Worm (Caenorhabditis elegans): Measurements from ENCODE around the gene tag-307.
A peak's percentile ranks its signal among the peaks of the same experiment; 100 is the strongest.

The tag-307 gene

ce11 chrIII:7873481-7873880 is 16.4 kb upstream of the tag-307 start, which contains the start of gene tyr-1:
Gene tyr-1 (plus strand): TSS chrIII:7873781.
- TF ChIP-seq tbx-37 (GFP tag; conservative IDR thresholded peaks at IDR 0.05) (no peak), ceh-13 (GFP tag; optimal IDR thresholded peaks at IDR 0.05) (no peak), ceh-36 (tag; optimal IDR thresholded peaks at IDR 0.05) (no peak), hnd-1 (tag; optimal IDR thresholded peaks at IDR 0.05) (no peak), aly-1 (tag; optimal IDR thresholded peaks at IDR 0.05) (no peak), sea-1 (GFP tag; conservative IDR thresholded peaks at IDR 0.05) (no peak), hmbx-1 (tag; optimal IDR thresholded peaks at IDR 0.05) (no peak), pes-1 (GFP tag; IDR thresholded peaks at IDR 0.05) (no peak), tra-4 (tag; optimal IDR thresholded peaks at IDR 0.05) (no peak)

DNA sequence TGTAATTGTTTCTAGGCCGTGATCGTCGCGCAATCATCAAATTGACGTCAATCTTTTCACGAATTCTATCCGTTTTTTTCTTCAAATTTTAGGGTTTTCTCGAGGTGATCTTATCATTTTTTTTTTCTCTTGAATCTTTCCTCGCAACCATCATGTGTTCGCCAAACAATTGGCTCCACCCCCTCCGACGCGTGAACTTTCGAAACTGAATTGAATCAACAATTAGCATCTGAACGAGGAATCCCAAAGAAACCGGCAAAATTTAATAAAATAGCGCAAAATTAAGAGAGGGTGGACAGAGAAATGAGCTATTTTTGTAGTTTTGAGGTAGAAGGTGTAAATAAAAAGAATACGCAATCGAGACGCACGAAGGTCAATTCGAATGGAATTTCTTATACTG is 15.7 kb upstream of the tag-307 start:
- TF ChIP-seq tra-4 (tag; optimal IDR thresholded peaks at IDR 0.05) (no peak), pes-1 (GFP tag; IDR thresholded peaks at IDR 0.05) (no peak)

DNA sequence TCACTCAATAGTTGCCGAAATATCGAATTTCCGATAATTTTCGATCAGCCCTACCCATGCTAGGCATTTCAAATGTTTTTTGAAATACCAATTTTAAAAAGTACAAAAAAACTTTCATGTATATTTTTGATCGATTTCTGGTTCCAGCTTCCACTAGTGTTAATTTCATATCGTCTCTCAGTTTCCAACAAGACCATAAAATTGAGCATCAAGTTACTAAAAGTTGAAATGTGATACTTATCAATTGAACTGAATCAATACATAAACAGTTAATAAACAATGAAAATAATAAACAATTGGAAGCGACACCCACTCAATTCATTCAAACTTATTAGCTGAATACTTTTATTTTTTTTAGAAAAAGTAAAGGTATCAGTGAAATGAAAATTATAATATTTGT is 9.1 kb upstream of the tag-307 start, which contains the start of gene cup-4:
Gene cup-4 (plus strand): TSS at position 301 of the 400 bp plus-strand sequence.
- TF ChIP-seq hnd-1 (tag; optimal IDR thresholded peaks at IDR 0.05), result no peak
- no peak for TF ChIP-seq hmbx-1 (tag; optimal IDR thresholded peaks at IDR 0.05)
- TF ChIP-seq B0310.2 (tag; optimal IDR thresholded peaks at IDR 0.05), result no peak

DNA sequence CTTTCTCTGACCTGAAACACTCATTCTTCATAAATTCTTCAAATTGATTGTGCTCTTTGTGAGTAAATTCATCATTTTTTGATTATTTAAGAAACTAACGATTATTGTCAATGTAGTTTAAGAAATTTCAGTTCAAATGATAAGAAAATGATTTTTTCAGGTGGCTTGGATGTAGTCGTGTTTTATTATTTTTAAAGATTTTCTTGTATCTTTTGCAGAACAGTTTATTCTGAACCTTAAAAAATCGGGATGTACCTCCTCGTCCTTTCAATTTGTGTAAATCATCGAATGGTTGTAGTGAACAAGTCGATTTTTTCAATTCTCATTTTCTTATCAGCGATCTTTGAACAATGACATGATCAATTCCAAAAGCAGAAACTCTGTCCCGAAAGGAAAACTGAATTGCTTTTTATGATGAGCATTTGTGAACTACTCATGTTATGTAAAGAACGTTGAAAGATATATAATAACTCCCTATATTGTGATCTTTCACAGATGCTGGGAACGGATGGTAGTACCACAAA is 8.3 kb upstream of the tag-307 start, which contains the start of gene slc-17.3:
Gene slc-17.3 (minus strand): TSS at position 51 of the 524 bp plus-strand sequence.
- TF ChIP-seq hnd-1 (tag; optimal IDR thresholded peaks at IDR 0.05), result no peak

- TF ChIP-seq sea-1 (GFP tag; conservative IDR thresholded peaks at IDR 0.05) (no peak), ceh-36 (tag; optimal IDR thresholded peaks at IDR 0.05) (no peak), hmg-4 (GFP tag; optimal IDR thresholded peaks at IDR 0.05) (no peak), flt-1 (GFP tag; IDR thresholded peaks at IDR 0.05) (no peak), tbx-11 (GFP tag; IDR thresholded peaks at IDR 0.05) (no peak), pes-1 (GFP tag; IDR thresholded peaks at IDR 0.05) (no peak), ama-1 (optimal IDR thresholded peaks at IDR 0.05) (no peak), tbx-37 (GFP tag; conservative IDR thresholded peaks at IDR 0.05) (no peak), B0310.2 (tag; optimal IDR thresholded peaks at IDR 0.05) (no peak), scrt-1 (GFP tag; IDR thresholded peaks at IDR 0.05) (no peak)
Observed at ce11 chrIII:7861535-7862120, 4.6 kb upstream of the tag-307 start, which contains the start of gene snr-5. Gene snr-5 (plus strand): TSS chrIII:7862070.

ce11 chrIII:7860885-7861284 is 3.8 kb upstream of the tag-307 start, which contains the start of gene cuc-1:
Gene cuc-1 (minus strand): TSS chrIII:7860985.
- TF ChIP-seq hmg-4 (GFP tag; optimal IDR thresholded peaks at IDR 0.05), result no peak
- no peak for TF ChIP-seq tra-4 (tag; optimal IDR thresholded peaks at IDR 0.05)
- no peak for TF ChIP-seq ceh-36 (tag; optimal IDR thresholded peaks at IDR 0.05)
- TF ChIP-seq ama-1 (optimal IDR thresholded peaks at IDR 0.05), result no peak
- TF ChIP-seq aly-1 (tag; optimal IDR thresholded peaks at IDR 0.05), result no peak
- TF ChIP-seq tbx-37 (GFP tag; conservative IDR thresholded peaks at IDR 0.05), result no peak
- TF ChIP-seq scrt-1 (GFP tag; IDR thresholded peaks at IDR 0.05), result no peak
- no peak for TF ChIP-seq flt-1 (GFP tag; IDR thresholded peaks at IDR 0.05)
- no peak for TF ChIP-seq hnd-1 (tag; optimal IDR thresholded peaks at IDR 0.05)
- TF ChIP-seq sea-1 (GFP tag; conservative IDR thresholded peaks at IDR 0.05), result no peak
- TF ChIP-seq ets-7 (tag; optimal IDR thresholded peaks at IDR 0.05), result no peak
- no peak for TF ChIP-seq F13C5.2 (tag; optimal IDR thresholded peaks at IDR 0.05)
- TF ChIP-seq pes-1 (GFP tag; IDR thresholded peaks at IDR 0.05), result no peak
- no peak for TF ChIP-seq hmbx-1 (tag; optimal IDR thresholded peaks at IDR 0.05)

- no peak for TF ChIP-seq flt-1 (GFP tag; IDR thresholded peaks at IDR 0.05)
- no peak for TF ChIP-seq ceh-13 (GFP tag; optimal IDR thresholded peaks at IDR 0.05)
- TF ChIP-seq F13C5.2 (tag; optimal IDR thresholded peaks at IDR 0.05), result no peak
- TF ChIP-seq pes-1 (GFP tag; IDR thresholded peaks at IDR 0.05), result no peak
- no peak for TF ChIP-seq hmg-4 (GFP tag; optimal IDR thresholded peaks at IDR 0.05)
- no peak for TF ChIP-seq hmbx-1 (tag; optimal IDR thresholded peaks at IDR 0.05)
- TF ChIP-seq ceh-36 (tag; optimal IDR thresholded peaks at IDR 0.05), result no peak
- TF ChIP-seq scrt-1 (GFP tag; IDR thresholded peaks at IDR 0.05), result no peak
- no peak for TF ChIP-seq ama-1 (optimal IDR thresholded peaks at IDR 0.05)
- no peak for TF ChIP-seq sea-1 (GFP tag; conservative IDR thresholded peaks at IDR 0.05)
- no peak for TF ChIP-seq aly-1 (tag; optimal IDR thresholded peaks at IDR 0.05)
- TF ChIP-seq ets-7 (tag; optimal IDR thresholded peaks at IDR 0.05), result no peak
- no peak for TF ChIP-seq tbx-37 (GFP tag; conservative IDR thresholded peaks at IDR 0.05)
- no peak for TF ChIP-seq B0310.2 (tag; optimal IDR thresholded peaks at IDR 0.05)
- no peak for TF ChIP-seq hnd-1 (tag; optimal IDR thresholded peaks at IDR 0.05)
- TF ChIP-seq tra-4 (tag; optimal IDR thresholded peaks at IDR 0.05), result no peak
- no peak for TF ChIP-seq tbx-11 (GFP tag; IDR thresholded peaks at IDR 0.05)
Observed at ce11 chrIII:7859313-7859712, 2.3 kb upstream of the tag-307 start, which contains the start of gene tomm-7. Gene tomm-7 (plus strand): TSS chrIII:7859613.

DNA sequence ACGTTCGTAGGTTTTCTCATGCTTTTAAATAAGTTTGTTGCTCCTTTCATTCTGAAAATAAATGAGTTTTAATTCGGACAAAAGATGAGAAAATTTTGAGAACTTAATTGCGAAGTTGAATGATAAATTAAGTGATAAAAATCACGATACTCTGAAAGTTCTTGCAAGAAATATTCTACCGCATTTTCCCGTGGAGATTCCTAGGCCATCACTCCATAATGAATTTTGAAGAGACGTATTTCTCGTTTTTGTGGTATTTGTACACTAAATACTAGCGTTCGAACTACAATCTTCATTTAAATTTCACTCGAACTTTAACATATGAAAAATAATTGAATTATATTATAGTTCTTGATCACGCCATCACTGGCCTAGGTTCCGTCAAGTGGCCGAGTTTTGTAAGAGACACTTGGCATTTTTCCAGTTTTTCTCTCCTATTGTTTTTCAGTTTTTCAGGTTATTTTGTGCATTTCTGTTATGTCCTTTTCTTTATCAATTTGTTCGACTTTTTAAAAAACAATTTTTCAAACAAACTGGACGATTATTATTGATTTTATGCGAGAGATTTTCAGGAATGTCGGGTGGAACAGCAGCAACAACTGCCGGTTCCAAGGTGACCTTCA is 1.5 kb upstream of the tag-307 start, which contains the start of the genes coq-5 and ufm-1:
Gene coq-5 (minus strand): TSS at position 51 of the 623 bp plus-strand sequence.
Gene ufm-1 (plus strand): TSS at position 573 of the 623 bp plus-strand sequence.
- TF ChIP-seq ceh-13 (GFP tag; optimal IDR thresholded peaks at IDR 0.05) (no peak), tbx-37 (GFP tag; conservative IDR thresholded peaks at IDR 0.05) (0 out of 2 replicates have a peak, but pooled peaks have one; percentile 14)
